Worm (Caenorhabditis elegans) whole organism, L1 larva: ENCODE measurements around the gene F31D4.2.

Experiments
- C04F5.9 ChIP-seq: sonication (generic microtip); optimal IDR thresholded peaks from 2 replicates; lab custom pipeline; 2016; ENCODE audit warnings: missing genetic modification characterization, missing compliant biosample characterization
- C16A3.4 ChIP-seq: fragments of 150-350 bp; optimal IDR thresholded peaks from 2 replicates; lab custom pipeline; 2014; ENCODE audit warnings: missing biosample characterization, missing genetic modification characterization
- F16B12.6 ChIP-seq: fragments of 150-350 bp; optimal IDR thresholded peaks from 2 replicates; lab custom pipeline; 2014; ENCODE audit warnings: missing biosample characterization, missing genetic modification characterization
- Y116A8C.19 ChIP-seq: sonication (generic microtip); optimal IDR thresholded peaks from 2 replicates; lab custom pipeline; 2016; ENCODE audit warnings: missing compliant biosample characterization, missing genetic modification characterization, borderline replicate concordance
- aha-1 ChIP-seq: fragments of 150-350 bp; optimal IDR thresholded peaks from 2 replicates; lab custom pipeline; 2014; ENCODE audit warnings: missing biosample characterization, missing genetic modification characterization
- ama-1 ChIP-seq: fragments of 150-350 bp; optimal IDR thresholded peaks from 2 replicates; lab custom pipeline; 2014
- ceh-63 ChIP-seq: fragments of 200-800 bp; sonication (Bioruptor generic); optimal IDR thresholded peaks from 2 replicates; lab custom pipeline; 2018; ENCODE audit warnings: mild to moderate bottlenecking, missing genetic modification characterization, missing compliant biosample characterization
- ceh-8 ChIP-seq: fragments of 200-800 bp; sonication (Bioruptor generic); optimal IDR thresholded peaks from 2 replicates; lab custom pipeline; 2018; ENCODE audit warnings: mild to moderate bottlenecking, missing genetic modification characterization, moderate library complexity, missing compliant biosample characterization
- ceh-82 ChIP-seq, 3 experiments: fragments of 150-350 bp in 1 of 3; sonication (generic microtip) in 2 of 3; optimal IDR thresholded peaks; 2 replicates each; lab custom pipeline; 2014 to 2017; ENCODE audit warnings: missing biosample characterization in 3 of 3, missing genetic modification characterization in 3 of 3
- ceh-88 ChIP-seq: fragments of 200-800 bp; sonication (Bioruptor generic); IDR thresholded peaks from 2 replicates; pipeline ENCODE4 v1.3.6; 2022; ENCODE audit warnings: missing genetic modification characterization, missing compliant biosample characterization
- efl-1 ChIP-seq, 4 experiments: fragments of 150-350 bp; optimal IDR thresholded peaks in 3 of 4; peaks in 1 of 4; 1 replicate in 1 of 4; 2 replicates in 3 of 4; lab custom pipeline; 2014; ENCODE audit warnings: missing biosample characterization in 2 of 4, missing genetic modification characterization in 2 of 4, missing genetic modification reagents in 2 of 4
- egl-27 ChIP-seq, 2 experiments: fragments of 150-350 bp in 1 of 2; sonication (generic microtip); optimal IDR thresholded peaks; 3 replicates each; lab custom pipeline; 2017 to 2018; ENCODE audit warnings: missing biosample characterization in 2 of 2, missing genetic modification characterization in 2 of 2, missing genetic modification reagents in 2 of 2
- elt-3 ChIP-seq, 6 experiments: fragments of 150-350 bp in 1 of 6; sonication (generic microtip); optimal IDR thresholded peaks; 2 replicates each; lab custom pipeline; 2017 to 2018; ENCODE audit warnings: missing biosample characterization in 6 of 6, missing genetic modification characterization in 6 of 6, inconsistent platforms in 1 of 6
- ets-5 ChIP-seq: fragments of 200-800 bp; sonication (Bioruptor generic); IDR thresholded peaks from 2 replicates; pipeline ENCODE4 v1.3.6; 2022; ENCODE audit warnings: missing genetic modification characterization, missing compliant biosample characterization
- fkh-10 ChIP-seq: sonication (generic microtip); optimal IDR thresholded peaks from 2 replicates; lab custom pipeline; 2017; ENCODE audit warnings: missing biosample characterization, missing genetic modification reagents, missing genetic modification characterization
- grh-1 ChIP-seq: fragments of 200-800 bp; sonication (Bioruptor generic); IDR thresholded peaks from 2 replicates; pipeline ENCODE4 v1.3.6; 2022; ENCODE audit warnings: missing genetic modification reagents, missing genetic modification characterization, missing compliant biosample characterization
- hlh-17 ChIP-seq: fragments of 200-800 bp; sonication (Bioruptor generic); optimal IDR thresholded peaks from 2 replicates; lab custom pipeline; 2018; ENCODE audit warnings: missing genetic modification characterization, mild to moderate bottlenecking, missing compliant biosample characterization, moderate library complexity, borderline replicate concordance
- hpl-2 ChIP-seq: fragments of 150-350 bp; optimal IDR thresholded peaks from 2 replicates; lab custom pipeline; 2014; ENCODE audit warnings: missing biosample characterization, missing genetic modification reagents, missing genetic modification characterization
- isw-1 ChIP-seq: fragments of 200-800 bp; sonication (Bioruptor generic); IDR thresholded peaks from 2 replicates; pipeline ENCODE4 v1.3.6; 2022; ENCODE audit warnings: missing genetic modification characterization, missing compliant biosample characterization
- lin-13 ChIP-seq: fragments of 150-350 bp; optimal IDR thresholded peaks from 2 replicates; lab custom pipeline; 2014; ENCODE audit warnings: missing biosample characterization, missing genetic modification reagents, missing genetic modification characterization
- lin-15B ChIP-seq: fragments of 150-350 bp; sonication (generic microtip); optimal IDR thresholded peaks from 3 replicates; lab custom pipeline; 2014; ENCODE audit warnings: missing biosample characterization, missing genetic modification characterization
- lin-39 ChIP-seq: fragments of 150-350 bp; optimal IDR thresholded peaks from 2 replicates; lab custom pipeline; 2014; ENCODE audit warnings: missing biosample characterization, missing genetic modification reagents, missing genetic modification characterization
- lir-3 ChIP-seq: sonication (generic microtip); optimal IDR thresholded peaks from 2 replicates; lab custom pipeline; 2016; ENCODE audit warnings: mild to moderate bottlenecking, missing genetic modification characterization, moderate library complexity, missing compliant biosample characterization; ENCODE audit not compliant: poor library complexity
- lsy-2 ChIP-seq, 2 experiments: fragments of 150-350 bp; optimal IDR thresholded peaks; 2 replicates each; lab custom pipeline; 2014; ENCODE audit warnings: missing biosample characterization in 2 of 2, missing genetic modification characterization in 2 of 2
- mab-9 ChIP-seq: fragments of 200-800 bp; sonication (Bioruptor generic); IDR thresholded peaks from 2 replicates; pipeline ENCODE4 v1.3.6; 2022; ENCODE audit warnings: missing genetic modification reagents, missing genetic modification characterization, missing compliant biosample characterization
- mep-1 ChIP-seq: fragments of 150-350 bp; optimal IDR thresholded peaks from 2 replicates; lab custom pipeline; 2014; ENCODE audit warnings: missing biosample characterization, missing genetic modification characterization
- nhr-11 ChIP-seq: fragments of 150-350 bp; optimal IDR thresholded peaks from 2 replicates; lab custom pipeline; 2014; ENCODE audit warnings: missing biosample characterization, missing genetic modification characterization
- nhr-12 ChIP-seq: sonication (generic microtip); optimal IDR thresholded peaks from 2 replicates; lab custom pipeline; 2017; ENCODE audit warnings: missing biosample characterization, missing genetic modification characterization
- nhr-20 ChIP-seq: sonication (generic microtip); optimal IDR thresholded peaks from 2 replicates; lab custom pipeline; 2016; ENCODE audit warnings: mild to moderate bottlenecking, missing genetic modification characterization, missing compliant biosample characterization
- nhr-28 ChIP-seq: fragments of 150-350 bp; optimal IDR thresholded peaks from 2 replicates; lab custom pipeline; 2014; ENCODE audit warnings: missing biosample characterization, missing genetic modification characterization
- nhr-47 ChIP-seq: sonication (generic microtip); optimal IDR thresholded peaks from 2 replicates; lab custom pipeline; 2016; ENCODE audit warnings: mild to moderate bottlenecking, missing genetic modification characterization, moderate library complexity, missing compliant biosample characterization
- nhr-76 ChIP-seq: sonication (generic microtip); optimal IDR thresholded peaks from 2 replicates; lab custom pipeline; 2017; ENCODE audit warnings: missing biosample characterization, missing genetic modification characterization
- nhr-77 ChIP-seq: fragments of 150-350 bp; optimal IDR thresholded peaks from 2 replicates; lab custom pipeline; 2014; ENCODE audit warnings: missing biosample characterization, missing genetic modification characterization
- nhr-85 ChIP-seq: sonication (generic microtip); peaks from one replicate; lab custom pipeline; 2016; ENCODE audit warnings: missing genetic modification characterization, inconsistent platforms, missing compliant biosample characterization
- pag-3 ChIP-seq: sonication (generic microtip); optimal IDR thresholded peaks from 2 replicates; lab custom pipeline; 2017; ENCODE audit warnings: missing genetic modification characterization, mild to moderate bottlenecking, missing compliant biosample characterization, antibody characterized with exemption, borderline replicate concordance; ENCODE audit not compliant: insufficient read depth
- pax-3 ChIP-seq: fragments of 200-800 bp; sonication (Bioruptor generic); optimal IDR thresholded peaks from 2 replicates; lab custom pipeline; 2018; ENCODE audit warnings: mild to moderate bottlenecking, missing genetic modification characterization, moderate library complexity, missing compliant biosample characterization
- pqm-1 ChIP-seq: sonication (generic microtip); optimal IDR thresholded peaks from 3 replicates; lab custom pipeline; 2017; ENCODE audit warnings: missing biosample characterization, missing genetic modification characterization
- rnt-1 ChIP-seq: sonication (generic microtip); optimal IDR thresholded peaks from 2 replicates; lab custom pipeline; 2016; ENCODE audit warnings: mild to moderate bottlenecking, missing genetic modification characterization, moderate library complexity, missing compliant biosample characterization
- snpc-4 ChIP-seq: fragments of 150-350 bp; optimal IDR thresholded peaks from 2 replicates; lab custom pipeline; 2014; ENCODE audit warnings: missing biosample characterization, missing genetic modification characterization
- sox-4 ChIP-seq: sonication (generic microtip); optimal IDR thresholded peaks from 2 replicates; lab custom pipeline; 2016; ENCODE audit warnings: missing genetic modification characterization, missing compliant biosample characterization
- sptf-1 ChIP-seq: fragments of 150-350 bp; optimal IDR thresholded peaks from 2 replicates; lab custom pipeline; 2014; ENCODE audit warnings: missing biosample characterization, missing genetic modification characterization
- tbx-2 ChIP-seq: sonication (generic microtip); optimal IDR thresholded peaks from 2 replicates; lab custom pipeline; 2016; ENCODE audit warnings: missing genetic modification characterization, missing compliant biosample characterization
- unc-130 ChIP-seq: fragments of 150-350 bp; optimal IDR thresholded peaks from 2 replicates; lab custom pipeline; 2017; ENCODE audit warnings: missing biosample characterization, missing genetic modification characterization, inconsistent platforms
- unc-30 ChIP-seq: sonication (generic microtip); optimal IDR thresholded peaks from 2 replicates; lab custom pipeline; 2017; ENCODE audit warnings: missing biosample characterization, missing genetic modification characterization
- unc-62 ChIP-seq: fragments of 150-350 bp; optimal IDR thresholded peaks from 2 replicates; lab custom pipeline; 2014; ENCODE audit warnings: missing biosample characterization, missing genetic modification reagents, missing genetic modification characterization
- unc-86 ChIP-seq: sonication (generic microtip); optimal IDR thresholded peaks from 2 replicates; lab custom pipeline; 2016; ENCODE audit warnings: missing genetic modification characterization, missing compliant biosample characterization
- zag-1 ChIP-seq: fragments of 150-350 bp; optimal IDR thresholded peaks from 2 replicates; lab custom pipeline; 2014; ENCODE audit warnings: missing biosample characterization, missing genetic modification characterization
- ztf-11 ChIP-seq, 2 experiments: sonication (generic microtip); optimal IDR thresholded peaks; 2 replicates each; lab custom pipeline; 2016 to 2017; ENCODE audit warnings: missing genetic modification characterization in 2 of 2, missing biosample characterization in 1 of 2, missing compliant biosample characterization in 1 of 2

Gene F31D4.2

DNA sequence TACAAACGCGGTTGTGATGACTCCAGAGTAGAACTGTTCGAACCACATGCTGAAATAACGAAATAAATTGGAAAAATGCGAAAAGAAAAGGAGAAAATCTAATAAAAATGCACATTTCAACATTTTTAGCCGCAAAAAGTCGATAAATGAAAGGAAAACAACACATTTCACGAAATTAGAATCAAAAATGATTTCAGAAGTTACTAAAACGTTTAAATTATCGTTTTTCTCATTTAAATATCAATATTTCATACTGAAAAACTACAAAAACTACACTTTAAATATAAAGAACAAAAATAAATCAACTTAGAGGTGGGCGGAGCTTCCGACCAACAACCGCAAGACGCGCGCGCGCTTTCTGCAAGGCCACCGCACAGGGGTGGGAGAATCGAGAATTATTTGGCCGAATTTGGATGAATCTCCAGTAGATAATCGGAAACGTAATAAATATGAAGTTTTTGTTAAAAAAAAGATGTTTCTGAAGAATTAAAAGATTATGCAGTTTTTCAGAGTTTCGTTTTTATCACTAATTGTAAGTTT, 6.6 kb upstream of the F31D4.2 start, which contains the start of gene ndua-1 (continued):
- no peak for TF ChIP-seq C16A3.4 (tag; lab: Kevin White, UChicago)
- TF ChIP-seq grh-1 (GFP tag; lab: Robert Waterston, UW): no peak
- no peak for TF ChIP-seq mab-9 (GFP tag; lab: Robert Waterston, UW)
- peak; percentile 68 for TF ChIP-seq nhr-47 (tag; lab: Kevin White, UChicago)
- TF ChIP-seq tbx-2 (tag; lab: Kevin White, UChicago): peak; percentile 53
- TF ChIP-seq lir-3 (tag; lab: Kevin White, UChicago): peak; percentile 44
- TF ChIP-seq snpc-4: peak; percentile 65
- no peak for TF ChIP-seq Y116A8C.19 (tag; lab: Kevin White, UChicago)
- no peak for TF ChIP-seq egl-27 (tag; optimal IDR thresholded peaks at IDR 0.05; lab: Kevin White, UChicago)
- TF ChIP-seq pax-3 (tag; lab: Kevin White, UChicago): no peak
- peak; percentile 4 for TF ChIP-seq lin-39
- no peak for TF ChIP-seq ceh-88 (GFP tag; lab: Robert Waterston, UW)
- TF ChIP-seq unc-62 (GFP tag; lab: Kevin White, UChicago): no peak
- peak; percentile 27 for TF ChIP-seq sox-4 (tag; lab: Kevin White, UChicago)
- TF ChIP-seq unc-130 (tag; lab: Kevin White, UChicago): peak; percentile 6
- TF ChIP-seq F16B12.6 (tag; lab: Kevin White, UChicago): no peak
- TF ChIP-seq ceh-8: no peak
- TF ChIP-seq ama-1 (lab: Kevin White, UChicago): no peak
- no peak for TF ChIP-seq hlh-17 (GFP tag; lab: Kevin White, UChicago)
- TF ChIP-seq zag-1 (tag; lab: Kevin White, UChicago): no peak
- peak in 1 of 6 experiments; percentile 22 for TF ChIP-seq elt-3 (tag; optimal IDR thresholded peaks at IDR 0.05; lab: Kevin White, UChicago)
- TF ChIP-seq efl-1 (optimal IDR thresholded peaks at IDR 0.05; lab: Kevin White, UChicago): peak; percentile 10 to 44
- TF ChIP-seq efl-1 (GFP tag; optimal IDR thresholded peaks at IDR 0.05 in 1 of 2; lab: Kevin White, UChicago): peak; percentile 17 to 94
- TF ChIP-seq C04F5.9 (tag; lab: Kevin White, UChicago): no peak
- TF ChIP-seq nhr-28: no peak

DNA sequence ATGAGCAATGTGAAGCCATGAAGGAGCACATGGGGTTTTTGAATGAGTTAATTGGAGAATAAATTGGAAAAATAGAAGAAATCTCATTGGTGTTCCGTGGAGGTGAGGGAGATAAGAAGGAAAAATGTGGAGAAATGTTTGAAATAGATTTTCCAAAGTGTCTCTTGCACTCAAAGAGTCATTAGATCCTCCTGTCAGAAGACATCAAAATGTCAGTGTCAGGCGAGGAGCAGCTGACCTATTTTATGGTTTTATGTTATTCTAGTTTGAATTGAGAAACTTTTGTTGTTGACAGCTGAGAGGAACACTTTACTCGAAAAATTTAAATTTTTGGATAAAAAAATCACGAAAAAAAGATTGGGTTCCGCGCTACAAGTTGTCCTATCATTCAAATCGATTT, 5.2 kb upstream of the F31D4.2 start, which contains the start of gene clec-264:
Gene clec-264 (minus strand): TSS at position 122 of the 400 bp plus-strand sequence.
- TF ChIP-seq rnt-1 (tag; lab: Kevin White, UChicago) (peak; percentile 45), pag-3 (tag; lab: Kevin White, UChicago) (no peak)

DNA sequence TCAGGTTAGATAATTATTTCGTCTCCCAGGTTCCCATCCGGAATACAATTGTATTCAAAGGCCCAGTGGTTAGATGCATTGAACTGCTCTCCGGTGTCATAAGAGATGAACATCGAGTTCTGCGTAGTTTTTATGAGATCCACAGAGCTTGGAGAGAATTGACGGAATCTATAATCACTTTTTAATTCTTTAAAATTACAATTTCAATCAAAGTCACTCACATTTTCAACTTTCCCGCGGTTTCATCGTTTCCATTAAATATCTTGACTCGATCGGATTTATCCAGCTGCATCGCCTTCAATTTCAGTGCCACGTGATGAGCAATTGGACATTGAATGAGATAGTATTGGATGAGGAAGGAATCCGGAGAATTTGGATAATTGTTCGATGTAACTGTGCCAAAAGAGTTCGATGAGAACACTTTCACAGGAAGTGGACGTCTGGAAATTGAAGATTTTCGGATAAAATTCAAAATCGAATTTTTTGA, 2.4 kb upstream of the F31D4.2 start:
- no peak for TF ChIP-seq unc-62 (GFP tag; lab: Kevin White, UChicago)
- no peak for TF ChIP-seq snpc-4
- no peak for TF ChIP-seq aha-1
- TF ChIP-seq sptf-1 (tag; lab: Kevin White, UChicago): no peak
- no peak for TF ChIP-seq ceh-63 (GFP tag; lab: Kevin White, UChicago)
- TF ChIP-seq unc-30: no peak
- TF ChIP-seq nhr-20 (tag; lab: Kevin White, UChicago): peak; percentile 9
- TF ChIP-seq nhr-11 (tag; lab: Kevin White, UChicago): no peak
- no peak for TF ChIP-seq ztf-11 (tag; optimal IDR thresholded peaks at IDR 0.05; lab: Kevin White, UChicago)
- TF ChIP-seq fkh-10: no peak
- no peak for TF ChIP-seq rnt-1 (tag; lab: Kevin White, UChicago)
- TF ChIP-seq elt-3 (tag; optimal IDR thresholded peaks at IDR 0.05; lab: Kevin White, UChicago): no peak
- TF ChIP-seq nhr-77 (tag; lab: Kevin White, UChicago): no peak
- no peak for TF ChIP-seq lin-15B (tag; lab: Kevin White, UChicago)
- TF ChIP-seq nhr-76 (tag; lab: Kevin White, UChicago): no peak
- TF ChIP-seq Y116A8C.19 (tag; lab: Kevin White, UChicago): no peak
- no peak for TF ChIP-seq unc-86 (tag; lab: Kevin White, UChicago)
- TF ChIP-seq lsy-2 (tag; optimal IDR thresholded peaks at IDR 0.05; lab: Kevin White, UChicago): no peak
- no peak for TF ChIP-seq nhr-28
- TF ChIP-seq unc-130 (tag; lab: Kevin White, UChicago): no peak
- TF ChIP-seq ets-5: no peak
- TF ChIP-seq nhr-85 (tag; lab: Kevin White, UChicago): peak; percentile 23
- no peak for TF ChIP-seq isw-1
- TF ChIP-seq lin-13: no peak
- TF ChIP-seq grh-1 (GFP tag; lab: Robert Waterston, UW): no peak
- no peak for TF ChIP-seq ceh-82 (tag; optimal IDR thresholded peaks at IDR 0.05; lab: Kevin White, UChicago)
- TF ChIP-seq hpl-2 (GFP tag; lab: Kevin White, UChicago): no peak
- TF ChIP-seq pqm-1 (tag; lab: Kevin White, UChicago): no peak
- no peak for TF ChIP-seq mep-1
- TF ChIP-seq nhr-12 (tag; lab: Kevin White, UChicago): no peak
